Fruit fly (Drosophila melanogaster) whole organism, adult: Measurements from ENCODE around the gene Abd-B.

ENCODE experiments used
- CG7045 ChIP-seq: fragments of 200-800 bp; sonication (Bioruptor generic); optimal IDR thresholded peaks from 2 replicates; lab custom pipeline; 2017; ENCODE audit warnings: missing biosample characterization, mild to moderate bottlenecking, missing genetic modification characterization
- cic ChIP-seq: fragments of 200-800 bp; sonication (Bioruptor generic); optimal IDR thresholded peaks from 2 replicates; lab custom pipeline; 2017; ENCODE audit warnings: missing biosample characterization, mild to moderate bottlenecking, missing genetic modification characterization, moderate library complexity
- cnc ChIP-seq, 2 experiments: fragments of >200 bp; optimal IDR thresholded peaks; 2 replicates each; lab custom pipeline; 2017
- kay ChIP-seq: fragments of 200-800 bp; sonication (Bioruptor generic); peaks from one replicate; lab custom pipeline; 2016; ENCODE audit warnings: missing biosample characterization, missing genetic modification characterization, borderline replicate concordance
- pad ChIP-seq: fragments of 200-800 bp; sonication (Bioruptor generic); optimal IDR thresholded peaks from 3 replicates; lab custom pipeline; 2017; ENCODE audit warnings: missing biosample characterization, missing genetic modification characterization, mild to moderate bottlenecking, moderate library complexity, missing genetic modification reagents
- toe ChIP-seq: fragments of 200-800 bp; sonication (Bioruptor generic); optimal IDR thresholded peaks from 2 replicates; lab custom pipeline; 2016; ENCODE audit warnings: missing biosample characterization, missing genetic modification characterization

dm6 chr3R:16934154-16934992 lies 37.7 kb downstream of the Abd-B start:
- TF ChIP-seq cnc (optimal IDR thresholded peaks at IDR 0.05; lab: Kevin White, UChicago) (no peak), toe (GFP tag; lab: Kevin White, UChicago) (no peak), kay (GFP tag; lab: Kevin White, UChicago) (no peak), CG7045 (GFP tag; lab: Kevin White, UChicago) (no peak), pad (GFP tag; lab: Kevin White, UChicago) (no peak), cic (GFP tag; lab: Kevin White, UChicago) (no peak)
